Fruit fly (Drosophila melanogaster): ENCODE measurements around the gene Rad9.

- TF ChIP-seq CrebA (GFP tag; optimal IDR thresholded peaks at IDR 0.05; ENCODE audit: borderline replicate concordance) (no peak), pan (optimal IDR thresholded peaks at IDR 0.05) (no peak), OdsH (GFP tag; optimal IDR thresholded peaks at IDR 0.05) (no peak), N (GFP tag; optimal IDR thresholded peaks at IDR 0.05) (no peak), Myc (optimal IDR thresholded peaks at IDR 0.05) (no peak), CG32264 (GFP tag; optimal IDR thresholded peaks at IDR 0.05) (no peak), HLH106 (tag; optimal IDR thresholded peaks at IDR 0.05) (no peak), sage (GFP tag; optimal IDR thresholded peaks at IDR 0.05) (no peak), Dfd (GFP tag; optimal IDR thresholded peaks at IDR 0.05) (no peak), psq (GFP tag; optimal IDR thresholded peaks at IDR 0.05) (no peak), Dif (GFP tag; optimal IDR thresholded peaks at IDR 0.05; ENCODE audit: partially characterized antibody) (no peak), br (GFP tag; optimal IDR thresholded peaks at IDR 0.05) (no peak)
Observed at dm6 chr3L:18897459-18898085, 25.2 kb upstream of the Rad9 start.
